Fruit fly (Drosophila melanogaster): Measurements from ENCODE around the gene BG642167.

DNA sequence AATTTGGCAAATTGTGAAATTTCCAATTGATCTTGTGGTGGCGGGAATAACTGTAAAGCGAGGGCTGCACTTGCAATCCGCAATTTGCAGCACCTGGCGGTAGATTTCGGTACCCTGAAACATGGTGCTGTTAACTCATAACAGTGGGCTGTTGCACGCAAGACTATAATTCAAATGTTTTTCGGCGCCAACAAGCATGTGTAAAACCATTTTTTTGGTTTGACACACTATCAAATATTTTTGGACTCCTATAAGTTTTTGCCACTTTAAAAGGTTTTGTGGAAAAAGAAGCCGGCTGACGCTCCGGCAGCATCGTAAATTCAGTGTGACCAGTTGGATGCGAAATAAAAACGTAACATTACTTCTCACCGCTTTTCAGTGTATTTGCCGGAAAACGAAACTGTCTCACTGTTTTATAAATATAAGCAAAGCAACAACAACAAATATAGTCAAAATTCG lies 45.0 kb downstream of the BG642167 start, which contains the start of the genes CG14545 and CG5886:
- TF ChIP-seq Dll (optimal IDR thresholded peaks at IDR 0.05) = no peak
- no peak for TF ChIP-seq CG8478 (optimal IDR thresholded peaks at IDR 0.05)
- no peak for TF ChIP-seq psq (optimal IDR thresholded peaks at IDR 0.05)
